Worm (Caenorhabditis elegans) whole organism, young adult: Measurements from ENCODE around the gene Y44A6C.2.

Experiments
- B0261.1 ChIP-seq: sonication (generic microtip); optimal IDR thresholded peaks from 2 replicates; lab custom pipeline; 2016; ENCODE audit warnings: mild to moderate bottlenecking, missing genetic modification characterization, moderate library complexity, missing compliant biosample characterization
- F39B2.1 ChIP-seq: fragments of 200-800 bp; sonication (Bioruptor generic); IDR thresholded peaks from 2 replicates; pipeline ENCODE4 v1.3.6; 2022; ENCODE audit warnings: missing genetic modification reagents, missing genetic modification characterization, missing compliant biosample characterization
- F49E8.2 ChIP-seq: sonication (generic microtip); optimal IDR thresholded peaks from 3 replicates; lab custom pipeline; 2017; ENCODE audit warnings: missing genetic modification characterization, mild to moderate bottlenecking, missing compliant biosample characterization, antibody characterized with exemption, moderate library complexity; ENCODE audit not compliant: insufficient read depth
- F57A8.1 ChIP-seq: fragments of 200-800 bp; sonication (Bioruptor generic); optimal IDR thresholded peaks from 2 replicates; lab custom pipeline; 2018; ENCODE audit warnings: mild to moderate bottlenecking, missing genetic modification characterization, moderate library complexity, missing compliant biosample characterization
- Y53F4B.3 ChIP-seq: fragments of 200-800 bp; sonication (Bioruptor generic); IDR thresholded peaks from 2 replicates; pipeline ENCODE4 v1.3.6; 2022; ENCODE audit warnings: missing genetic modification reagents, missing genetic modification characterization, missing compliant biosample characterization
- Y56A3A.18 ChIP-seq: fragments of 200-800 bp; sonication (Bioruptor generic); IDR thresholded peaks from 2 replicates; pipeline ENCODE4 v1.3.6; 2022; ENCODE audit warnings: missing genetic modification reagents, missing genetic modification characterization, missing compliant biosample characterization
- Y95B8A.8 ChIP-seq: fragments of 200-800 bp; sonication (Bioruptor generic); IDR thresholded peaks from 2 replicates; pipeline ENCODE4 v1.3.6; 2022; ENCODE audit warnings: missing genetic modification reagents, missing genetic modification characterization, missing compliant biosample characterization
- akir-1 ChIP-seq: fragments of 200-800 bp; sonication (Bioruptor generic); optimal IDR thresholded peaks from 2 replicates; lab custom pipeline; 2018; ENCODE audit warnings: mild to moderate bottlenecking, missing genetic modification characterization, moderate library complexity, missing compliant biosample characterization
- aptf-2 ChIP-seq: fragments of 200-800 bp; sonication (Bioruptor generic); conservative IDR thresholded peaks from 2 replicates; pipeline ENCODE4 v1.3.6; 2022; ENCODE audit warnings: missing genetic modification reagents, missing genetic modification characterization, missing compliant biosample characterization
- atf-7 ChIP-seq: sonication (generic microtip); optimal IDR thresholded peaks from 2 replicates; lab custom pipeline; 2017; ENCODE audit warnings: mild to moderate bottlenecking, missing genetic modification characterization, missing compliant biosample characterization
- attf-5 ChIP-seq: fragments of 200-800 bp; sonication (Bioruptor generic); optimal IDR thresholded peaks from 2 replicates; lab custom pipeline; 2018; ENCODE audit warnings: mild to moderate bottlenecking, missing genetic modification characterization, missing compliant biosample characterization
- ccch-3 ChIP-seq: fragments of 200-800 bp; sonication (Bioruptor generic); optimal IDR thresholded peaks from 2 replicates; lab custom pipeline; 2018; ENCODE audit warnings: mild to moderate bottlenecking, missing genetic modification characterization, missing compliant biosample characterization
- cebp-1 ChIP-seq, 2 experiments: fragments of 200-800 bp in 1 of 2; sonication (Bioruptor generic) in 1 of 2; sonication (generic microtip) in 1 of 2; IDR thresholded peaks in 1 of 2; optimal IDR thresholded peaks in 1 of 2; 2 replicates each; pipeline versions ENCODE4 v1.3.6 to Lab custom; 2017 to 2022; ENCODE audit warnings: missing compliant biosample characterization in 2 of 2, missing genetic modification characterization in 2 of 2, mild to moderate bottlenecking in 1 of 2, missing genetic modification reagents in 1 of 2, moderate library complexity in 1 of 2
- ceh-79 ChIP-seq: sonication (generic microtip); optimal IDR thresholded peaks from 2 replicates; lab custom pipeline; 2017; ENCODE audit warnings: mild to moderate bottlenecking, missing genetic modification characterization, missing compliant biosample characterization
- chd-7 ChIP-seq: sonication (generic microtip); optimal IDR thresholded peaks from 2 replicates; lab custom pipeline; 2016; ENCODE audit warnings: mild to moderate bottlenecking, missing genetic modification characterization, moderate library complexity, missing compliant biosample characterization
- dpff-1 ChIP-seq: sonication (generic microtip); optimal IDR thresholded peaks from 2 replicates; lab custom pipeline; 2017; ENCODE audit warnings: mild to moderate bottlenecking, missing genetic modification characterization, missing compliant biosample characterization
- dpl-1 ChIP-seq: fragments of 150-350 bp; optimal IDR thresholded peaks from 2 replicates; lab custom pipeline; 2014; ENCODE audit warnings: missing biosample characterization, missing genetic modification reagents, missing genetic modification characterization
- egl-44 ChIP-seq: fragments of 200-800 bp; sonication (Bioruptor generic); IDR thresholded peaks from 2 replicates; pipeline ENCODE4 v1.3.6; 2022; ENCODE audit warnings: missing genetic modification reagents, missing genetic modification characterization, missing compliant biosample characterization
- fkh-3 ChIP-seq: sonication (generic microtip); optimal IDR thresholded peaks from 2 replicates; lab custom pipeline; 2016; ENCODE audit warnings: mild to moderate bottlenecking, missing genetic modification characterization, missing compliant biosample characterization
- hmg-20 ChIP-seq: fragments of 200-800 bp; sonication (Bioruptor generic); IDR thresholded peaks from 2 replicates; pipeline ENCODE4 v1.3.6; 2022; ENCODE audit warnings: missing genetic modification reagents, missing genetic modification characterization, missing compliant biosample characterization
- let-607 ChIP-seq, 2 experiments: fragments of 200-800 bp in 1 of 2; sonication (Bioruptor generic) in 1 of 2; sonication (generic microtip) in 1 of 2; optimal IDR thresholded peaks; 2 replicates each; lab custom pipeline; 2016 to 2018; ENCODE audit warnings: mild to moderate bottlenecking in 2 of 2, missing compliant biosample characterization in 2 of 2, missing genetic modification characterization in 2 of 2, moderate library complexity in 2 of 2, missing genotype in 1 of 2
- lir-1 ChIP-seq: fragments of 200-800 bp; sonication (Bioruptor generic); conservative IDR thresholded peaks from 2 replicates; pipeline ENCODE4 v1.3.6; 2022; ENCODE audit warnings: missing genetic modification reagents, missing genetic modification characterization, missing compliant biosample characterization
- lsy-27 ChIP-seq: sonication (generic microtip); optimal IDR thresholded peaks from 2 replicates; lab custom pipeline; 2017; ENCODE audit warnings: missing genetic modification characterization, mild to moderate bottlenecking, missing compliant biosample characterization, antibody characterized with exemption, missing genotype, borderline replicate concordance; ENCODE audit not compliant: insufficient read depth
- madf-10 ChIP-seq: sonication (generic microtip); optimal IDR thresholded peaks from 2 replicates; lab custom pipeline; 2016; ENCODE audit warnings: mild to moderate bottlenecking, missing genetic modification characterization, missing compliant biosample characterization
- madf-8 ChIP-seq: fragments of 200-800 bp; sonication (Bioruptor generic); conservative IDR thresholded peaks from 2 replicates; pipeline ENCODE4 v1.3.6; 2022; ENCODE audit warnings: missing genetic modification reagents, missing genetic modification characterization, missing compliant biosample characterization
- mcd-1 ChIP-seq: fragments of 200-800 bp; sonication (Bioruptor generic); IDR thresholded peaks from 2 replicates; pipeline ENCODE4 v1.3.6; 2022; ENCODE audit warnings: missing genetic modification reagents, missing genetic modification characterization, missing compliant biosample characterization
- nhr-27 ChIP-seq: fragments of 200-800 bp; sonication (Bioruptor generic); optimal IDR thresholded peaks from 2 replicates; lab custom pipeline; 2018; ENCODE audit warnings: mild to moderate bottlenecking, missing genetic modification characterization, moderate library complexity, missing compliant biosample characterization
- nhr-80 ChIP-seq: sonication (generic microtip); optimal IDR thresholded peaks from 2 replicates; lab custom pipeline; 2016; ENCODE audit warnings: missing genetic modification characterization, missing compliant biosample characterization
- pbrm-1 ChIP-seq: fragments of 200-800 bp; sonication (Bioruptor generic); IDR thresholded peaks from 2 replicates; pipeline ENCODE4 v1.3.6; 2022; ENCODE audit warnings: missing genetic modification reagents, missing genetic modification characterization, missing compliant biosample characterization
- pha-4 ChIP-seq: fragments of 150-350 bp; sonication (generic microtip); optimal IDR thresholded peaks from 2 replicates; lab custom pipeline; 2014; ENCODE audit warnings: missing biosample characterization, missing genetic modification reagents, missing genetic modification characterization
- rec-8 ChIP-seq, 2 experiments: sonication (generic microtip); optimal IDR thresholded peaks; 2 replicates each; lab custom pipeline; 2016; ENCODE audit warnings: mild to moderate bottlenecking in 2 of 2, missing genetic modification characterization in 2 of 2, missing genetic modification reagents in 2 of 2, missing genotype in 2 of 2, missing biosample characterization in 1 of 2, missing compliant biosample characterization in 1 of 2, moderate library complexity in 1 of 2
- unc-130 ChIP-seq: sonication (generic microtip); optimal IDR thresholded peaks from 2 replicates; lab custom pipeline; 2016; ENCODE audit warnings: missing genetic modification reagents, missing genetic modification characterization, missing compliant biosample characterization
- zfh-2 ChIP-seq: fragments of 200-800 bp; sonication (Bioruptor generic); conservative IDR thresholded peaks from 2 replicates; pipeline ENCODE4 v1.3.6; 2022; ENCODE audit warnings: missing genetic modification reagents, missing genetic modification characterization, missing compliant biosample characterization
- ztf-18 ChIP-seq: sonication (generic microtip); optimal IDR thresholded peaks from 2 replicates; lab custom pipeline; 2016; ENCODE audit warnings: missing genotype, mild to moderate bottlenecking, missing genetic modification characterization, missing compliant biosample characterization
- ztf-25 ChIP-seq: fragments of 200-800 bp; sonication (Bioruptor generic); IDR thresholded peaks from 2 replicates; pipeline ENCODE4 v1.3.6; 2022; ENCODE audit warnings: missing genetic modification reagents, missing genetic modification characterization, missing compliant biosample characterization

Gene Y44A6C.2

ce11 chrV:20753838-20754503 is 31.9 kb downstream of the Y44A6C.2 start:
- no peak for TF ChIP-seq hmg-20
- no peak for TF ChIP-seq nhr-27
- TF ChIP-seq pha-4 (tag; lab: Kevin White, UChicago): peak; percentile 70
- TF ChIP-seq lsy-27 (tag; lab: Kevin White, UChicago): no peak
- no peak for TF ChIP-seq Y56A3A.18 (GFP tag; lab: Robert Waterston, UW)

DNA sequence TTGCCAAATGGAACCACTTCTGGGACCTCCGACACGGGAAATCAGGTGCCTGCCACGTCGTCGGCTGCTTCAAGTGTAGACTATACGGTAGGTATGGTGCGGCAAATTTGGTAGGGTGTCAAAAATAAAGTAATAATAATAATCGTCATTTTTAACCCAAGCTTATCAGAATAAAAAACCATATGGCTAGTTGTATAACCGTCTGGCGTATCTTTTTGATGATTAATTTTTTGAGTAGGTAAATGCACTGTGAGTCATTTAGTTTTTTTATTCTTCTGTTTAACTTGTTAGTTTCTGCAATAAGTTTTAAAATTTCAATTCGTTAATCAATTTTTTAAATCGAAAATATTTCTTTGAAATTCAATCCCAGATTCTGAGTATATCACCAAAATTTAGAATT is 33.5 kb downstream of the Y44A6C.2 start:
- no peak for TF ChIP-seq ztf-18
- no peak for TF ChIP-seq Y95B8A.8 (GFP tag; lab: Robert Waterston, UW)
- no peak for TF ChIP-seq cebp-1 (GFP tag; IDR thresholded peaks at IDR 0.05; lab: Robert Waterston, UW)
- peak; percentile 51 for TF ChIP-seq cebp-1 (tag; optimal IDR thresholded peaks at IDR 0.05; lab: Kevin White, UChicago)
- peak; percentile 3 for TF ChIP-seq nhr-80 (tag; lab: Kevin White, UChicago)
- TF ChIP-seq, all 124 proteins: peak for 2

ce11 chrV:20756385-20756996 is 34.5 kb downstream of the Y44A6C.2 start:
- TF ChIP-seq atf-7 (tag; lab: Kevin White, UChicago): no peak
- peak; percentile 66 for TF ChIP-seq zfh-2
- TF ChIP-seq pha-4 (tag; lab: Kevin White, UChicago): peak; percentile 95
- no peak for TF ChIP-seq F49E8.2 (tag; lab: Kevin White, UChicago)
- TF ChIP-seq fkh-3 (tag; lab: Kevin White, UChicago): peak; percentile 12
- no peak for TF ChIP-seq dpl-1 (GFP tag; lab: Kevin White, UChicago)
- TF ChIP-seq F57A8.1 (GFP tag; lab: Kevin White, UChicago): no peak
- no peak for TF ChIP-seq cebp-1 (GFP tag; IDR thresholded peaks at IDR 0.05; lab: Robert Waterston, UW)
- TF ChIP-seq cebp-1 (tag; optimal IDR thresholded peaks at IDR 0.05; lab: Kevin White, UChicago): no peak

- TF ChIP-seq aptf-2 (GFP tag; lab: Robert Waterston, UW) (no peak), zfh-2 (peak; percentile 66; the same call in 1 of the 2 replicates)
- TF ChIP-seq, all 124 proteins: peak for 1
Measured at ce11 chrV:20757255-20757654, 35.2 kb downstream of the Y44A6C.2 start.

DNA sequence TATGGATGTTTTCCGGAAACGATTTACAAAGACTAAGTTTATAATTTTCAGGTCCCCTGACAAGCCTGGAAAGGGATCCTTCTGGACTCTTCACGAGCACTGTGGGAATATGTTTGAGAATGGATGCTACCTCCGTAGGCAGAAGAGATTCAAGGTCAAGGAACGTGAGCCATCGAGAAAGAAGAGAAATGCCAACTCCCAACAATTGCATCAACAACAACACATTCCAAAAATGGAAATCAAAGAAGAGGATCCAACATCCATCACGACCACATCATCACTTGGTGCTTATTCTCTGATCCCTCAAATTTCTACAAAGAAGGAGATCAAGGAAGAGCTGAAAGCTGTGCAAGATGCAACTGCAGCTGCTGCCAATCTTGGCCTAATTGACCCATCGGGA is 36.1 kb downstream of the Y44A6C.2 start:
- TF ChIP-seq cebp-1 (GFP tag; IDR thresholded peaks at IDR 0.05; lab: Robert Waterston, UW): no peak
- no peak for TF ChIP-seq cebp-1 (tag; optimal IDR thresholded peaks at IDR 0.05; lab: Kevin White, UChicago)
- no peak for TF ChIP-seq unc-130 (GFP tag; lab: Kevin White, UChicago)
- TF ChIP-seq Y53F4B.3 (GFP tag; lab: Robert Waterston, UW): no peak
- no peak for TF ChIP-seq ceh-79
- TF ChIP-seq atf-7 (tag; lab: Kevin White, UChicago): no peak
- no peak for TF ChIP-seq chd-7 (tag; lab: Kevin White, UChicago)
- no peak for TF ChIP-seq egl-44 (GFP tag; lab: Robert Waterston, UW)
- TF ChIP-seq lir-1 (GFP tag; lab: Robert Waterston, UW): no peak
- TF ChIP-seq dpff-1 (tag; lab: Kevin White, UChicago): no peak
- TF ChIP-seq pbrm-1 (GFP tag; lab: Robert Waterston, UW): no peak
- no peak for TF ChIP-seq ztf-25 (GFP tag; lab: Robert Waterston, UW)

- TF ChIP-seq pbrm-1 (GFP tag; lab: Robert Waterston, UW) (no peak), rec-8 (tag; optimal IDR thresholded peaks at IDR 0.05; lab: Kevin White, UChicago) (no peak), mcd-1 (GFP tag; lab: Robert Waterston, UW) (no peak), madf-8 (GFP tag; lab: Robert Waterston, UW) (no peak), B0261.1 (tag; lab: Kevin White, UChicago) (no peak), let-607 (tag; optimal IDR thresholded peaks at IDR 0.05; lab: Kevin White, UChicago) (no peak), egl-44 (GFP tag; lab: Robert Waterston, UW) (no peak), ccch-3 (GFP tag; lab: Kevin White, UChicago) (no peak), akir-1 (GFP tag; lab: Kevin White, UChicago) (no peak), madf-10 (tag; lab: Kevin White, UChicago) (no peak), attf-5 (no peak), F39B2.1 (GFP tag; lab: Robert Waterston, UW) (no peak), fkh-3 (tag; lab: Kevin White, UChicago) (no peak)
Measured at ce11 chrV:20761758-20762157, 39.7 kb downstream of the Y44A6C.2 start.
